Fruit fly (Drosophila melanogaster) whole organism: ENCODE results near the gene CG6865.

ENCODE experiments used
- CG8478 ChIP-seq: fragments of >200 bp; optimal IDR thresholded peaks from 2 replicates; lab custom pipeline; 2018; ENCODE audit warnings: inconsistent platforms
- Dll ChIP-seq: fragments of >200 bp; optimal IDR thresholded peaks from 2 replicates; lab custom pipeline; 2017
- EcR ChIP-seq, 2 experiments: fragments of >200 bp; optimal IDR thresholded peaks; 2 replicates each; lab custom pipeline; 2017; ENCODE audit warnings: missing biosample characterization in 2 of 2, missing genetic modification characterization in 2 of 2, missing genetic modification reagents in 2 of 2
- psq ChIP-seq: fragments of >200 bp; optimal IDR thresholded peaks from 2 replicates; lab custom pipeline; 2017

DNA sequence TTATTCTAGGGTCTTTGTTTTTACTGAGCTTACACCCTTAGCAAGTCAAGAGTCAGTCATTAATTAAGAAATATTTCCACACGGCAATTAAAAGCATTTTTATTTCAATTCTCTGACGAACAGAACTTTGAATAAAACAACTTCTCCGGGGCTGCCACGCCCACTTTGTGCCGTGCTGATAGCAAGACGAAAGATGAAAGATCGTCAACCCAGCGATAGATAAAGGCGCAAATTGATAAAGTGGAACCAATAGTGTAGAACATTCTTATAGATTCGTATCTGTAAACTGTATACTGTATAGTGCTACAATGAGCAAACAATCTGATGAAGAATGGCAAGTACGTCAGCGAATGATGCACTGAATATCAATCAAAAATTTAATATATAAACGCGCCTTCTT is 28.5 kb upstream of the CG6865 start:
- no peak for TF ChIP-seq EcR (GFP tag; optimal IDR thresholded peaks at IDR 0.05; lab: Kevin White, UChicago)
- TF ChIP-seq psq (lab: Kevin White, UChicago) = no peak
- no peak for TF ChIP-seq Dll
- no peak for TF ChIP-seq CG8478 (lab: Kevin White, UChicago)
